Fruit fly (Drosophila melanogaster): ENCODE results near the gene JMJD6.

JMJD6 gene

DNA sequence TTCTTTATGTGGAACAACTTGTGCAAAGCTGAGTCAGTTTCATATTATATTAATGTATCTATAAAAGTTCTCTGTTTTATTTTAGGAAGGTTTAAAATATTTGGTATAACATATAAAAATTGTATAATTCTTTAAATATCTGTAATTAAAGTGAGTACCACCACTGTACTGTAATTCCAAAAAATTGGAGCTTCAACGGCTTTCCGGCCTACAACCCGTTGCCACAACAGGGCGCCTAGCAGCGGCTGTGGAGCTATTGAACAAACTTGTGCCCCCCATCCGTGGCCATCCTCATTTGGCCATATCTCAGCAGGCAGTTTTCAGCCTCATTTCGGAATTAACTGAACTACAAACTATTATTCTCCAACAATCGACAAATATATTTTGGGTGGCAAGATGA, 43.5 kb upstream of the JMJD6 start, which contains the start of gene CG13855:
TSS of gene CG13855 (plus strand) at position 301 of the 400 bp plus-strand sequence.
- TF ChIP-seq tai (GFP tag; optimal IDR thresholded peaks at IDR 0.05) (no peak), lola (GFP tag; optimal IDR thresholded peaks at IDR 0.05) (no peak)

DNA sequence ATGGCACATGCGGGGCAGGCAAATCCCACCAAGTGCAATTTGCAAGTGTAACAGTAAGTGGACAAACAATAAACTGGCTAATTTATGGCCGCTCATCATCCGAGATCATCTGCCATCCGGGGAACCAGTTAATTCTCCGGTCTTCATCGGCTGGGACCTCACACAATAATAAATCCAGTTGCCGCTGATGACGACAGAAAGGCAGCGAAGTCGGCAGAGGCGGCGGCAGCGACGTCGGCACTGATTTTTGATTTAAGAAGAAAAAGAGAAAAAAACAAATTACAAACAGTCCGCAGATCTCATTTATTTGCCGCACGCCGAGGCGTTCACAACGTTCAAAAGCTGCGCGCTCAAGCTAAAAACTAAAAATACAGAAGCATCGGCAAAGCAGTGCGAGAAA, 40.2 kb upstream of the JMJD6 start, which contains the start of gene CG13856:
TSS of gene CG13856 (plus strand) at position 301 of the 400 bp plus-strand sequence.
- no peak for TF ChIP-seq Dfd (GFP tag; optimal IDR thresholded peaks at IDR 0.05)
- no peak for TF ChIP-seq br (GFP tag; optimal IDR thresholded peaks at IDR 0.05)
- TF ChIP-seq Sp1 (GFP tag; optimal IDR thresholded peaks at IDR 0.05): no peak
- TF ChIP-seq HLH106 (tag; optimal IDR thresholded peaks at IDR 0.05): no peak
- TF ChIP-seq sv (GFP tag; optimal IDR thresholded peaks at IDR 0.05): no peak
- TF ChIP-seq OdsH (GFP tag; optimal IDR thresholded peaks at IDR 0.05): no peak
- no peak for TF ChIP-seq Myc (optimal IDR thresholded peaks at IDR 0.05)
- no peak for TF ChIP-seq Dif (GFP tag; optimal IDR thresholded peaks at IDR 0.05; ENCODE audit: partially characterized antibody)
- no peak for TF ChIP-seq brk (GFP tag; optimal IDR thresholded peaks at IDR 0.05)
- TF ChIP-seq Hnf4 (GFP tag; optimal IDR thresholded peaks at IDR 0.05): no peak
- TF ChIP-seq h (GFP tag; optimal IDR thresholded peaks at IDR 0.05): no peak
- no peak for TF ChIP-seq Abd-B (GFP tag; optimal IDR thresholded peaks at IDR 0.05)
- TF ChIP-seq fru (GFP tag; optimal IDR thresholded peaks at IDR 0.05): no peak
- TF ChIP-seq Rel (GFP tag; optimal IDR thresholded peaks at IDR 0.05): no peak
- no peak for TF ChIP-seq Rel (tag; optimal IDR thresholded peaks at IDR 0.05)
- TF ChIP-seq Mio (GFP tag; optimal IDR thresholded peaks at IDR 0.05): no peak
- TF ChIP-seq woc (GFP tag; optimal IDR thresholded peaks at IDR 0.05): no peak

DNA sequence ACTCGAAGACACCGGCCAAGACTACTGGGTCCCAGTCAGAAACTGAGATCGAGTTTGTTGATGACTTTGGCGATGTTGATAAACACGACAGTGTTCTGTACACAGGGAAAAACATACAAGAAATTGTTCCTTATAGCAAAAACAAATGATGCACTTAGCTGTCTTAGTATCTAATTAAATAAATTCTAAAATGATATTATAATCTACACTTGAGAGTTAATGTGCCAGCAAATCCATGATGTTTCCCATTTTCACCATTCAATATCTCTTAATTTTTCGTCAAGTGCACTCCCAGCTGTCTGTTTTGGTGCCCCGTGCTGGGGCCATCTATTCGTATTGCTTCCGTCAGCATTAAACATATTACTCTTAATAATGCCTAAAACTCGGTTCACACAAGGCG, 38.1 kb upstream of the JMJD6 start:
- TF ChIP-seq usp (GFP tag; optimal IDR thresholded peaks at IDR 0.05): no peak
- peak; percentile 18 for TF ChIP-seq sv (GFP tag; optimal IDR thresholded peaks at IDR 0.05)
- no peak for TF ChIP-seq OdsH (GFP tag; optimal IDR thresholded peaks at IDR 0.05)
- no peak for TF ChIP-seq Hr83 (GFP tag; optimal IDR thresholded peaks at IDR 0.05; ENCODE audit: poor library complexity, severe bottlenecking)

DNA sequence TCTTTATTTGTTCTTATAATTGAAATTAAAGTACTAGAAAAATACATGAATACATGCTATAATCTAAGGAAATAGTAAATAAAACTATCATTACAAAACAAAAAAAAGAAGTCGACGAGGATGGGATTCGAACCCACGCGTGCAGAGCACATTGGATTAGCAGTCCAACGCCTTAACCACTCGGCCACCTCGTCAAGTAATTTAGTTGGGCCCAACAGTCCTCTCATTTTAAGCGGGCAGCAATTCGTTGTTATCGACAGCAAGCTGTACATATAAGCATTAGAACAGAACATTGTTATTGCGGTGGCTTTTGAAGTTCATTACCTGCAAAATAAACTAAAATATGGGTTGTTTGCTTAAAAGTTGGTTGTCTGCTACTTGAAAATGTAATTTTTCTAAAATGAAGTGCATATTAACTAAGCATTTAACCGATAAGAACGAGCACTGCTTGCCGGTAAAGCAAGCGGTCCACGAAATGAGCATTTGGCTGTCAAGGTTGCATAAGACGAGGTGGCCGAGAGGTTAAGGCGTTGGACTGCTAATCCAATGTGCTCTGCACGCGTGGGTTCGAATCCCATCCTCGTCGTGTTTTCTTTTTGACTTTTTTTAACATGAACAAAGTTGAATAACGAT, 35.0 kb upstream of the JMJD6 start:
- TF ChIP-seq sage (GFP tag; optimal IDR thresholded peaks at IDR 0.05) (no peak), Hnf4 (GFP tag; optimal IDR thresholded peaks at IDR 0.05) (no peak), N (GFP tag; optimal IDR thresholded peaks at IDR 0.05) (peak; percentile 77), CG9705 (GFP tag; optimal IDR thresholded peaks at IDR 0.05) (no peak), Abd-B (GFP tag; optimal IDR thresholded peaks at IDR 0.05) (peak; percentile 14), ey (GFP tag; optimal IDR thresholded peaks at IDR 0.05) (no peak), foxo (GFP tag; optimal IDR thresholded peaks at IDR 0.05) (no peak), Jra (GFP tag; optimal IDR thresholded peaks at IDR 0.05) (no peak), br (GFP tag; optimal IDR thresholded peaks at IDR 0.05) (no peak), Hr83 (GFP tag; optimal IDR thresholded peaks at IDR 0.05; ENCODE audit: poor library complexity, severe bottlenecking) (no peak), Myc (optimal IDR thresholded peaks at IDR 0.05) (peak; percentile 23), Sp1 (GFP tag; optimal IDR thresholded peaks at IDR 0.05) (no peak), brk (GFP tag; optimal IDR thresholded peaks at IDR 0.05) (no peak), sv (GFP tag; optimal IDR thresholded peaks at IDR 0.05) (no peak)

DNA sequence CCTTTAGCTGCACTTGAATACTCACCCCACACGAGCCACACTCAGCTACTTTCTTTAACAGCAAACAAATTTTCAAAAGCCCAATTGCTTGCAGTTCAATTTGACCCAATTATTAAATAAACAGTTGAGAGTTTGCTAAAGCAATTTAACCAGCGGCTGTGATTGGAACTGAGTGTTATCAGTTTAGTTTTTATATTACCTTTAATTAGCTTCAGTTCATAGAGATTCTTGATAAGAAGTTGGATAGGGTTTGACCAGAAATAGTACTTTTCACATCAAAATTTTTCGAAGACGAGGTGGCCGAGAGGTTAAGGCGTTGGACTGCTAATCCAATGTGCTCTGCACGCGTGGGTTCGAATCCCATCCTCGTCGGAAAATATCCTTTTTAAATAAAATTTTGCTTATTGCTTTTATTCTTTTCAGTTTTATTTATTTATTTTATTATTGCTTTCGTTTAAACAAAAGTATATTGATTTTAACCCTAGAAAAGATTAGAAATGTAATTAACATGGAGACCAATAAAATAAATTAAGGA, 34.1 kb upstream of the JMJD6 start:
- no peak for TF ChIP-seq woc (GFP tag; optimal IDR thresholded peaks at IDR 0.05)
- no peak for TF ChIP-seq dl (GFP tag; optimal IDR thresholded peaks at IDR 0.05; ENCODE audit: insufficient read depth in 1 of 2, partially characterized antibody in 2 of 2)
- no peak for TF ChIP-seq rgr (GFP tag; optimal IDR thresholded peaks at IDR 0.05)
- TF ChIP-seq sage (GFP tag; optimal IDR thresholded peaks at IDR 0.05): no peak
- no peak for TF ChIP-seq Myc (optimal IDR thresholded peaks at IDR 0.05)
- no peak for TF ChIP-seq dsf (GFP tag; optimal IDR thresholded peaks at IDR 0.05; ENCODE audit: borderline replicate concordance)
- no peak for TF ChIP-seq GATAd (GFP tag; optimal IDR thresholded peaks at IDR 0.05)
- TF ChIP-seq psq (GFP tag; optimal IDR thresholded peaks at IDR 0.05): no peak
- no peak for TF ChIP-seq tai (GFP tag; optimal IDR thresholded peaks at IDR 0.05)
- TF ChIP-seq dmrt93B (GFP tag; optimal IDR thresholded peaks at IDR 0.05): no peak
- TF ChIP-seq N (GFP tag; optimal IDR thresholded peaks at IDR 0.05): no peak
- no peak for TF ChIP-seq ey (GFP tag; optimal IDR thresholded peaks at IDR 0.05)
- no peak for TF ChIP-seq Jra (GFP tag; optimal IDR thresholded peaks at IDR 0.05)
- no peak for TF ChIP-seq sv (GFP tag; optimal IDR thresholded peaks at IDR 0.05)

All from whole organism, wandering third instar larva.